Fruit fly (Drosophila melanogaster) Kc167 (cell line): ENCODE data around the gene CG42827.

ENCODE experiments used
- Myc ChIP-seq: fragments of >200 bp; optimal IDR thresholded peaks from 2 replicates; lab custom pipeline; 2017; ENCODE audit warnings: missing external identifiers
- Sin3A ChIP-seq: fragments of >200 bp; optimal IDR thresholded peaks from 2 replicates; lab custom pipeline; 2018; ENCODE audit warnings: missing external identifiers
- h ChIP-seq: fragments of >200 bp; optimal IDR thresholded peaks from 3 replicates; lab custom pipeline; 2018; ENCODE audit warnings: missing external identifiers
- insv ChIP-seq: fragments of >200 bp; optimal IDR thresholded peaks from 3 replicates; lab custom pipeline; 2018; ENCODE audit warnings: missing external identifiers
- psq ChIP-seq: fragments of >200 bp; optimal IDR thresholded peaks from 2 replicates; lab custom pipeline; 2017; ENCODE audit warnings: missing external identifiers
- ttk ChIP-seq: sonication (Bioruptor generic); optimal IDR thresholded peaks from 2 replicates; lab custom pipeline; 2017; ENCODE audit warnings: missing external identifiers

The CG42827 gene

DNA sequence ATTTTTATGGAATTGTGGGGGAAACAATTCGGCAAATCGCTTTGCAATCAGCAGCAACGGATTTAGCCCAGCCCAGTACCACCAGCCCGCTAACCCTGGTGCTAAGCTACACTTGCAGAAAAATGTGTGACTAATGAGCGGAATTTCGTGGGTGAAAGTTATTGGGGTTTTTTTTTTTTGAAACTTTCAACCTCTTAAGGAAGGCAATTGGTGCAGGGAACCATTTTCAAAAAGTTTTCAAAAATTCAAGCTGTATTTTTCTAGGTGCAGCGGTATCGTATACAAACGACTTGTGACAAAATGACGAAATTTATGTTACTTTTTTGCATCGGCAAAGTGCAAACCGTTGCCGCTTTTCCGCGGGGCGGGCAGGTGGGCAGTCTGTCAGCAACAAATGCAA, 26.3 kb downstream of the CG42827 start:
- TF ChIP-seq Myc, result no peak
- no peak for TF ChIP-seq insv (lab: Kevin White, UChicago)

- TF ChIP-seq Myc, result no peak
- TF ChIP-seq Sin3A, result no peak
- TF ChIP-seq psq (lab: Kevin White, UChicago), result no peak
- no peak for TF ChIP-seq insv (lab: Kevin White, UChicago)
- TF ChIP-seq ttk (lab: Kevin White, UChicago), result no peak
- no peak for TF ChIP-seq h (lab: Kevin White, UChicago)
These were observed 27.0 kb downstream of the CG42827 start for dm6 chr3R:23399679-23400078.

- TF ChIP-seq Sin3A (no peak), insv (lab: Kevin White, UChicago) (no peak), ttk (lab: Kevin White, UChicago) (no peak), psq (lab: Kevin White, UChicago) (no peak), Myc (no peak), h (lab: Kevin White, UChicago) (no peak)
These were observed 28.8 kb downstream of the CG42827 start for dm6 chr3R:23401519-23401918.

DNA sequence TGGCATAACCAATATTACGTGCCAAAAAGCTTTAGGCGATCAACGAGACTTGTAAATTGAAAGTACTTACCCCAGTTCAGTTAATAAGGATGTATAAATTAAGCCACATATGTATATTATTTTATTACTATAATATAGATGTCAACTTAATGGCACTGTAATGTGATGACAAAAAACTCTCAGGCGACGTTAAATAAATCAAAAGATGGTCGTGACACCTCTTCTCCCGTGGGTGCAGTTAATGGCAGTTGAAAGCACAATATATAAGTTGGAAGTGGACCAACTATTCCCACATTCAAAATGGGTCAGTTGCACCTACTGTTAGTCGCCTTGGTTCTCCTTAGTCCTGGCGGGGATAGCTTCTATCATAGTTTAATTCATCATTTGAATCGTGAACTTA, 29.8 kb downstream of the CG42827 start, which contains the start of gene Ir94d:
TSS of gene Ir94d (plus strand) at position 301 of the 400 bp plus-strand sequence.
- TF ChIP-seq insv (lab: Kevin White, UChicago), result no peak
- TF ChIP-seq ttk (lab: Kevin White, UChicago), result no peak
- TF ChIP-seq h (lab: Kevin White, UChicago), result no peak
- no peak for TF ChIP-seq Sin3A
- TF ChIP-seq Myc, result no peak
- TF ChIP-seq psq (lab: Kevin White, UChicago), result no peak

- no peak for TF ChIP-seq psq (lab: Kevin White, UChicago)
- no peak for TF ChIP-seq ttk (lab: Kevin White, UChicago)
- TF ChIP-seq h (lab: Kevin White, UChicago), result no peak
- no peak for TF ChIP-seq Myc
- no peak for TF ChIP-seq insv (lab: Kevin White, UChicago)
- TF ChIP-seq Sin3A, result no peak
These were observed 30.9 kb downstream of the CG42827 start, which contains the start of gene CG17380 for dm6 chr3R:23403628-23404027. CG17380 (minus strand) TSS chr3R:23403728.

dm6 chr3R:23405209-23405608, 32.5 kb downstream of the CG42827 start, which contains the start of gene Ir94e:
Ir94e (plus strand) TSS chr3R:23405509.
- TF ChIP-seq h (lab: Kevin White, UChicago), result no peak
- no peak for TF ChIP-seq ttk (lab: Kevin White, UChicago)
- no peak for TF ChIP-seq Myc
- TF ChIP-seq insv (lab: Kevin White, UChicago), result no peak
- TF ChIP-seq psq (lab: Kevin White, UChicago), result no peak

- TF ChIP-seq Sin3A, result no peak
- TF ChIP-seq psq (lab: Kevin White, UChicago), result no peak
- TF ChIP-seq h (lab: Kevin White, UChicago), result no peak
- no peak for TF ChIP-seq ttk (lab: Kevin White, UChicago)
- TF ChIP-seq Myc, result no peak
- no peak for TF ChIP-seq insv (lab: Kevin White, UChicago)
These were observed 35.2 kb downstream of the CG42827 start for dm6 chr3R:23407880-23408279.

DNA sequence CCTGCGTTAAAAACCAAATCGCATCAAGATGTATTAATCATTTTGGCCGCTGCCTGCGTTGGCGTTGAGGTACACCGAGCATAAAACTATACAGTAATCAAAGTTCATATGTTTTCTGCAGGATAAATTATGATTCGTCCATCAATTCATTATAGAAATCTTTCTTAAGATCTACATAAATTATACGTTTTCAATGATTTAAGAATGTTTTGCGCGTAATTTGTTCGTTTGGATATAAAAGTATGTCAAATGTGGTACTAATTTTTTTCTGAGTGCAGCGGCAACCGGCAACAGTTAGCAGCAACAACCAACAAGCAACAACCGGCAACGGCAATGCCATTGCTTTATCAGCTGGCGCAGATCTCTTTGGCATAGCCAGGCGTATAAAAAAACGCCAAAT, 43.9 kb downstream of the CG42827 start:
- TF ChIP-seq ttk (lab: Kevin White, UChicago) (no peak), Sin3A (no peak), insv (lab: Kevin White, UChicago) (no peak), Myc (no peak), h (lab: Kevin White, UChicago) (no peak)

DNA sequence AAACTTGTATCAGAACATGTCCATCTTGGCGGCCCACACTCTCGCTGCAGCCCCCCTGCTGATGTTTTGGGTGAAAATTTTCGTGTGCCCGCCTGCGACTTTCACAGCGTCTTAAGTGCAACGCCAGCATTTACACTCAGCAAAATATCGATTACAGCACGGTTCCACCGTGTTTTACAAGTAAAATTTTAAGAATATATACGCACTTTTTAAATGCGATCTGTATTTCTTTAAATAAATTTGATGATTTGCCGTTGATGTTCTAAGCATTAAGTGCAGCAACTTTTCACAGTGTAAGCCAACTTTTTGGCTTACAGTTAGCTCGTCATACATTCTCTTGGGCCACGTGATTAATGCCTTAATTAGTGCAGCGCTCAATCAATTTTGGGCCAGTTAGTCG, 44.9 kb downstream of the CG42827 start:
- no peak for TF ChIP-seq ttk (lab: Kevin White, UChicago)
- no peak for TF ChIP-seq Myc
- no peak for TF ChIP-seq h (lab: Kevin White, UChicago)
- TF ChIP-seq psq (lab: Kevin White, UChicago), result no peak
- TF ChIP-seq insv (lab: Kevin White, UChicago), result no peak
- no peak for TF ChIP-seq Sin3A

DNA sequence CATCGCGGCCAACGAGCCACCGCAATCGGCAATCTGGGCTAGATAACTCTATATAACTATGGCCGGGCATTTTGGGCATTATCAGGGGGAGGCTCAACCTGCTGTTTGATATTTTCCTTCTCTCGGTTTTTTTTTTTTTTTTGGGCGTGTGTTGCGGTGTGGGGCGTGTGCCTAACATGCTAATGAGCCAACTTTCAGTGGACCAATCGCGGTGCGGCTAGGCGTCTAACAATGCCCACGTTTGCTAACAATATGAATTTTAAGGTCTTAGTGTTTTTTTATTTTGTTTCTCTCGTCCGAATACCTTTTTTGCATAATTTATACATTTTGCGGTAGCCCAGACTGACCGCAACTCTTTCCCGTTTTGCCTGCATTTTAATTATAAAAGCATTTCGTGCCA, 49.2 kb downstream of the CG42827 start:
- no peak for TF ChIP-seq ttk (lab: Kevin White, UChicago)
- no peak for TF ChIP-seq insv (lab: Kevin White, UChicago)
- no peak for TF ChIP-seq psq (lab: Kevin White, UChicago)
- TF ChIP-seq Myc, result no peak
